Worm (Caenorhabditis elegans): ENCODE results near the gene K09G1.2.

Gene K09G1.2

ce11 chrV:9571673-9572072 lies 18.7 kb upstream of the K09G1.2 start:
- TF ChIP-seq W03F9.2 (tag; optimal IDR thresholded peaks at IDR 0.05) (no peak), him-1 (tag; optimal IDR thresholded peaks at IDR 0.05) (no peak), dao-5 (tag; optimal IDR thresholded peaks at IDR 0.05) (no peak)

- TF ChIP-seq W03F9.2 (tag; optimal IDR thresholded peaks at IDR 0.05) = no peak
- no peak for TF ChIP-seq him-1 (tag; optimal IDR thresholded peaks at IDR 0.05)
- TF ChIP-seq dao-5 (tag; optimal IDR thresholded peaks at IDR 0.05) = no peak
Observed at ce11 chrV:9576991-9577390, 13.4 kb upstream of the K09G1.2 start, which contains the start of gene F25B3.2. Gene F25B3.2 (plus strand): TSS chrV:9577291.

- TF ChIP-seq him-1 (tag; optimal IDR thresholded peaks at IDR 0.05) (no peak), dao-5 (tag; optimal IDR thresholded peaks at IDR 0.05) (no peak), W03F9.2 (tag; optimal IDR thresholded peaks at IDR 0.05) (no peak)
Observed at ce11 chrV:9582594-9583322, 7.7 kb upstream of the K09G1.2 start, which contains the start of gene rtfo-1. Gene rtfo-1 (minus strand): TSS chrV:9582644.

ce11 chrV:9583323-9583644 lies 7.1 kb upstream of the K09G1.2 start, which contains the start of gene K09G1.1:
Gene K09G1.1 (plus strand): TSS chrV:9583545.
- TF ChIP-seq dao-5 (tag; optimal IDR thresholded peaks at IDR 0.05) (no peak), him-1 (tag; optimal IDR thresholded peaks at IDR 0.05) (no peak), W03F9.2 (tag; optimal IDR thresholded peaks at IDR 0.05) (no peak)

- TF ChIP-seq W03F9.2 (tag; optimal IDR thresholded peaks at IDR 0.05) (no peak), him-1 (tag; optimal IDR thresholded peaks at IDR 0.05) (no peak), dao-5 (tag; optimal IDR thresholded peaks at IDR 0.05) (no peak)
Observed at ce11 chrV:9584263-9584662, 6.2 kb upstream of the K09G1.2 start.

DNA sequence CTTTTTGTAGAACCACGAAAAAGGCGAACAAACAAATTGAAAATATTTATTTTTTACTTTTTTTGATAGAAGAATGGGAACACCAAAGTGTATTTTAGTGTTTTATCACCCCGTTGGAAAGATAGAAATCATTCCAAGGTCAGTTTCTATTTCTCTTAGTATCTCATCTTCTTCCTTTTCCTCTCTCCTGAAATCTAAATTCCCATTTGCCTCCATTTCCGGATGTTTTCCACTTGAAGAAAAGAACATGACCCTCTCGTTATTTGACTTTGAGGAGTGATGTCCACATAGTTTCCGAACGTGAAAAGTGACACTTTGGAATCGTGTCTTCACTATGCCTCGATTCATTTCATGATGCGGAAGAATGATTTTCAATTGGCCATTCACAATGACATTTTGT lies 2.8 kb upstream of the K09G1.2 start:
- no peak for TF ChIP-seq W03F9.2 (tag; optimal IDR thresholded peaks at IDR 0.05)
- no peak for TF ChIP-seq dao-5 (tag; optimal IDR thresholded peaks at IDR 0.05)
- TF ChIP-seq him-1 (tag; optimal IDR thresholded peaks at IDR 0.05) = no peak

DNA sequence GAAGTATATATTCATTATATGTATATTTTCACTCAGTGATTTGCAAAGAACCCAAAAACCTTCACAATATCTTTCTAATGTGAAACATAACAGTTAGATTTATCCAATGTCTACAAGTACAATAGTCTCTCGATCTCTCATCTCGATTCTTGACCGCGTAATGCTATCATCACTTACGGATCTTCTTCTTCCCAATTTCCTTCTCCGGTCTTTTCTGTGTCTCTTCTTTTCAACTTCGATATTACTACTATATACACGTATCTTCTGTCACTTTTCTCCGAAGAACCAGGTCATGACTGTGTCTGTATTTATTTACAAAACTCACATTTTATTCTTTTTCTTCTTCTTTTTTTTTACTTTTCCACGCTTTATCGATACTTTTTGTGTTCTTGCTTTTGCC lies 1.8 kb upstream of the K09G1.2 start:
- TF ChIP-seq him-1 (tag; optimal IDR thresholded peaks at IDR 0.05) (no peak), W03F9.2 (tag; optimal IDR thresholded peaks at IDR 0.05) (no peak), dao-5 (tag; optimal IDR thresholded peaks at IDR 0.05) (no peak)

ce11 chrV:9608256-9608655 lies 17.8 kb downstream of the K09G1.2 start, which contains the start of gene dop-2:
Gene dop-2 (plus strand): TSS chrV:9608556.
- TF ChIP-seq dao-5 (tag; optimal IDR thresholded peaks at IDR 0.05) (no peak), him-1 (tag; optimal IDR thresholded peaks at IDR 0.05) (no peak), W03F9.2 (tag; optimal IDR thresholded peaks at IDR 0.05) (no peak)

DNA sequence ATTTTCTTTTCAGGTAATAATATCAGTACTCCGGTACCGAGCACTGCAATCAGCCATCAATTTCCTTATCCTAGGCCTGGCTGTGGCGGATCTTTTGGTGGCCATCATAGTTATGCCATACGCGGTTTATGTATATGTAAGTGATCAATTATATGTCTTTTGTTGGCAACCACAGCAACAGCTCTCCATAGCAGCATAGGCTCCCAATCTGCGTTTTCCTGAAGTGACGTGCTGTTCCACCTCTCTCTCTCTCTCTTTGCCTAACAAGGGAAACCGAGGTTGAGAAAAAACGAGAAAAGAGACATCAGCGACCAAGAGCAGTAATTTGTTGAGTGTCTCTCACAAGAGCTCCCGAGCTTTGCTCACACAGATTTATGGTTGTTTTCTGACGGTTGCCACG lies 18.8 kb downstream of the K09G1.2 start:
- no peak for TF ChIP-seq dao-5 (tag; optimal IDR thresholded peaks at IDR 0.05)

DNA sequence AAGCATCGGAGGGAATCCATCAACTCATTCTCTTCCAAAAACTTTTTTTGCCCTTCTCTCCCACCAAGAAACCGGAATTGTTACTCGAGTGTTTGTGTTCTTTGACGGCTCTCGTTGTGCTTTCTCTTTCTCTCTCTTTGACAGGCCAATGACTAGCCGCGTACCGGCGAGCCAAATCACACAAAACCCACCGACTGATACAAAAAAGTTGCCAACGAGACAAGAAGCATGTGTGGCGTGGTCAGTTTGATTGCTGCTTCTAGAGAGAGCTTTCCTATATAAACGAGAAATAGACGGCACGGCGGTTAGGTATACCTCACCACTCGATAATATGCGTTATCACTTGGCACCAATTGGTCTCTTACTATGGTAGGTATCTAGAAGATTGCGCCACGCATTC lies 25.3 kb downstream of the K09G1.2 start, which contains the start of gene pqn-63:
pqn-63 (plus strand) TSS at position 307 of the 400 bp plus-strand sequence.
- no peak for TF ChIP-seq dao-5 (tag; optimal IDR thresholded peaks at IDR 0.05)
- no peak for TF ChIP-seq him-1 (tag; optimal IDR thresholded peaks at IDR 0.05)
- no peak for TF ChIP-seq W03F9.2 (tag; optimal IDR thresholded peaks at IDR 0.05)

- no peak for TF ChIP-seq dao-5 (tag; optimal IDR thresholded peaks at IDR 0.05)
- TF ChIP-seq him-1 (tag; optimal IDR thresholded peaks at IDR 0.05) = no peak
- TF ChIP-seq W03F9.2 (tag; optimal IDR thresholded peaks at IDR 0.05) = no peak
Observed at ce11 chrV:9616130-9616529, 25.7 kb downstream of the K09G1.2 start.

DNA sequence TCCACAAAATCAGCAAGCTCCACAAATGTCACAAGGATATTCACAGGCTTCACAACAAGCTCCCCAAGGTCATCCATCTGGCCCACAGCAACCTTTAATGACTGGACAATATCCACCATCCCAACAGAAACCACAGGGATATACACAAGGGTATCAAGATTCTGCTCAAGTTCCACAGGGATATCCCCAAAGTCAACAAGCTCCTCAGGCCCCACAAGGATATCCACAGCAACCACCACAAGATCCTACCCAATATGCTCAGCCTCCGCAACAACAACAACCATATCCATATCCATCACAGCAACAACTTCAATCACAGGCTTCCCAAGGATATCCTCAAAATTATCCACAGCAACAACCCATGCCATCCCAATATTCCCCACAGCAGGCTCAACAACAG lies 26.3 kb downstream of the K09G1.2 start:
- TF ChIP-seq W03F9.2 (tag; optimal IDR thresholded peaks at IDR 0.05) (no peak), dao-5 (tag; optimal IDR thresholded peaks at IDR 0.05) (no peak), him-1 (tag; optimal IDR thresholded peaks at IDR 0.05) (no peak)

DNA sequence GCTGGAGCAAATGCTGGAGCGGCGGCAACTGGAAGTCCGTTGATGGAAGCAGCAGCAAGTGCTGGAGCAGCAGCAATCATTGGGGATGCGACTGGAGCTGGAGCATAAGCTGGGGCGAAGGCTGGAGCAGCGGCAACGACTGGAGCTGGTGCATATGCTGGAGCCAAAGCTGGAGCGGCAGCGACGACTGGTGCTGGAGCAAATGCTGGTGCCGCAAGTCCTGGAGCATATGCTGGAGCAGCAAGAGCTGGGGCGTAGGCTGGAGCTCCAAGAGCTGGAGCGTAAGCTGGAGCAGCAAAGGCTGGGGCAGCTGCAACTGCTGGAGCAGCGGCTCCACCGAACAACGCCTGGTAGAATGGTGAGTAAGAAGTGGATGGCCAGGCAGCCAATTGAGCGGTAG lies 28.0 kb downstream of the K09G1.2 start:
- TF ChIP-seq dao-5 (tag; optimal IDR thresholded peaks at IDR 0.05) (no peak), W03F9.2 (tag; optimal IDR thresholded peaks at IDR 0.05) (no peak)

DNA sequence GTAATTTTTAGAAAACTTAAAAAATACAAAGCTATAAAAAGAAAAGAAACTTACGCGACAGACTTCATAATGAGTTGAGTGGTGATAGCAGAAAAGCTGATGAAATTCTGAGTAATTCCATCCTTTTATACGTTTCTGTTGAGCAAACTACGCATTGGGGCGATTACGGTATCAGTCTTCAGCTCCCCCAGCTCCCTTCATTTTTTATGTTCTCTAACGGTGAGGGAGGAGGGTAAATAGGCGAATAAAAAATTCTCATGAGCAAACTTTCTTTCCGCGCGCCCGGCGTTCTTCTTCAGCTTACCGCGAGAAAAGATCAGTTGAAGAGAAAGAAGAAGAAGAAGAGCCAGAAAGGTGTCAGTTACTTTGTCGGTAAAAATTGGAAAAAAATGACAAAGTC lies 28.5 kb downstream of the K09G1.2 start, which contains the start of gene idpc-7:
idpc-7 (minus strand) TSS at position 101 of the 400 bp plus-strand sequence.
- TF ChIP-seq W03F9.2 (tag; optimal IDR thresholded peaks at IDR 0.05) = no peak
- TF ChIP-seq him-1 (tag; optimal IDR thresholded peaks at IDR 0.05) = no peak
- no peak for TF ChIP-seq dao-5 (tag; optimal IDR thresholded peaks at IDR 0.05)

ce11 chrV:9619850-9620249 lies 29.4 kb downstream of the K09G1.2 start, which contains the start of gene idpc-6:
Gene idpc-6 (plus strand): TSS chrV:9620150.
- TF ChIP-seq dao-5 (tag; optimal IDR thresholded peaks at IDR 0.05) (no peak), W03F9.2 (tag; optimal IDR thresholded peaks at IDR 0.05) (no peak), him-1 (tag; optimal IDR thresholded peaks at IDR 0.05) (no peak)

Data from whole organism, L4/young adult.